Fruit fly (Drosophila melanogaster): ENCODE measurements around the gene CG8945.
A peak's percentile ranks its signal among the peaks of the same experiment; 100 is the strongest.

The CG8945 gene

DNA sequence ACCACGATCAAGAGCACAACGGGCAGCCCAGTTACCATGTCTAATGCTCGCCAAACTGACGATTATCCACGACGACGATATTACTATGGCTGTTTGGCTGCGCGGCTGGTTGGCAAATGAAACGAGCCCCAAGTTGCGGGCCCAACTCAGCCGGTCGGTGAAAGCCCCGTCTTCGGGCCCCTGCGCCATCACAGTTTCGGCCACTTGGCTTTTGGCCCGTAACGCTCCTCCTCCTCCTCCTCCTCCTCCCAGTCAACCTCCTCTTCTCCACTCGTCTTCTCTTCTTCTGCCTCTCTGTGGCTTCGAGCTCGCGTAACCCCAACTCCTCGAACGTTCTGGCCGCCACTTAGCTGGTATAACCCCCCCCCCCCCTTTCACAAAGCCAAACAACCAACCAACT is at the start of gene CG8945:
Gene CG8945 (minus strand): TSS at position 101 of the 400 bp plus-strand sequence.
- no peak for TF ChIP-seq noc (tag; optimal IDR thresholded peaks at IDR 0.05)

- no peak for TF ChIP-seq noc (tag; optimal IDR thresholded peaks at IDR 0.05)
Observed at dm6 chrX:17132685-17133084, 45.2 kb upstream of the CG8945 start.

DNA sequence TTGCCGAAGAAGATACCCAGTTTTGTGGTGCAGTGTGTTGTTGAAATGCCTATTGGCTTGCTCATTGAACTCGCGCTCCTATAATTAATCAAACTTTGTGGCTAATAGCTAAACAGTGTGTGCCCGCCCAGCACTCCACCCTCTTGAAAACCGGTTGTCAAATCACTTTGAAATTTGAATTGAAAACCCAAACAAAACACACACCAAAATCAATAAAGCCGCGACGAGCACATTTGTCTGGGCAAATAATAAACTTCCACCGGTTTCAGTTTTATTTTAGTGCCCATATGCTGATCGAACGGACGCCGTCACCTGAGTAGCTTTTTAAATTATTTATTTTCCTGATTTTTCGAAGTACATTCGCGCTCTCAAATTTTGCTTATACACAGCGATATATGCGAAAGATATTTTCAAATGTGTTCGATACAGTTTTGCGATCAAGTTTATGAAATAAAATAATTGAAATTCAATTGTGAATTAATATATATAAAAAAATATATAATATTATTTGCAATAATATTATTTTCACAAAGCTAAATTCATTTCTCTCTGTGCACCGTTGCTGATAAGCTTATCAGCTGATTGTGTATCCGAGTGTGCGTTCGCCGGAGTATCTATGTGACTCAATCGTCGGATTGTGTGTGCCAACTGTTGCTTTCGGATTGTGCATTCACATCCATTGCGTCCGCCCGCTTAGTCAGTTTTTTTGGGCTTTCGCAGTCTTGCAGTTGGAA is 42.4 kb upstream of the CG8945 start:
- TF ChIP-seq noc (tag; optimal IDR thresholded peaks at IDR 0.05) = peak; percentile 92

dm6 chrX:17125017-17125821 is 37.7 kb upstream of the CG8945 start:
- peak; percentile 62 for TF ChIP-seq noc (tag; optimal IDR thresholded peaks at IDR 0.05)

DNA sequence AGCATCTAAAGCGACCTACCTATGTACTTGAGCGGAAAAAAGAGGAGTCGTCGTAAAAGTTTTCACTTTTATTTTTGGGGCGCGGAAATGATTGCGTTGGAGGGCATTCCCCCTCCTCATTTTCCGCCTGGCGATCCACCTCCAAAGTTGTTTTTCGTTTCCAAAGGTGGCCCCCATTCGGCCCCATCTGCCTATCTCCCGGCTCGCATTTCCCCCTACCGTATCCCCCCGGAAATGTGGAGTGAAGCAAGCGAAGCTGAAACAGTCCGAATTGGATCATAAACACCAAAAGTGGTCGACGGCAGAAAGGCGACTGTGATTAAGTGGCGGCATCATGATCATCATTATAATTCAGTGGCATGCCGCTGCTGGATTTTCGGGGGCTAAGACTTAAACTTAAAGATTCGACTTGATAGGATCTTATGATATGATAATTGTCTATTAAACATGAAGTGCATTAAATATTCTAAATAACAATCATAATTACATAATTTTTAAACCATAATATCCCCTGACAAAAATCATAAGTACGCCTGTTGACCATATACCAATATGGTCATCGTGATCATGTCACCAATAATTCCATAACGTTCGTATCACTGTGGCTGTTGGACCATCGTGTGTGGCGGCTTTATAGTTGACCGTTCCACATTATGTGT is 36.2 kb upstream of the CG8945 start:
- peak; percentile 81 for TF ChIP-seq noc (tag; optimal IDR thresholded peaks at IDR 0.05)

DNA sequence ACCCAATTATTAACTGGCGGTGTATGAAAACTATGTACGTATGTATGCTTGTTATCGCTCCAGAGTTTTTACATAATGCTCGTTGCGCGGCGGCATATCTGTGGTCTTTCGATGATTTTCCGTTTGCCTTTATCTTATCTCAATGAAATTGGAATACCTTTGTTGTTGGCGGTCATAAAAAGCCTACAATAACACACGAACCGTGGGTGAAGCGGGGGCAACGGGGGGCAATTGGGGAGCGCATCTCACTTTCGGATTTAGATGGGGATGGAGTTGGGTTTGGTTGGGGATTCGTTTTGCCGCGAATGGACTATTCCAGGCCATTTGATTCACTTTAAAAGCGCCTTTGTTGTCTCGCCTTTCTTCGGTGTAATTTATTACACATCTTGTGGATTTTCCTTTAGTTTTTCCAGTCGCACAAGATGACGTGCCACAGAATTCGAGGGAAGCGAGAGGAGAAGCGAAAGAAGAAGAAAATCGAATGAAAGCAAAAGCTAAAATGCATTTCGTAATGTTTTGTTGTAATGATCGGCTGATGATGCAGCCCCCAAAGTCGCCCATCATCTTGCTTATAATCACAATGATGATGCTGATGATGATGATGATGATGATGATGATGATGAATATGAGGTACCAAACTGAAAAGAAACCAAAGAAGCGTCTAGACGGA is 35.1 kb upstream of the CG8945 start:
- TF ChIP-seq noc (tag; optimal IDR thresholded peaks at IDR 0.05) = no peak

DNA sequence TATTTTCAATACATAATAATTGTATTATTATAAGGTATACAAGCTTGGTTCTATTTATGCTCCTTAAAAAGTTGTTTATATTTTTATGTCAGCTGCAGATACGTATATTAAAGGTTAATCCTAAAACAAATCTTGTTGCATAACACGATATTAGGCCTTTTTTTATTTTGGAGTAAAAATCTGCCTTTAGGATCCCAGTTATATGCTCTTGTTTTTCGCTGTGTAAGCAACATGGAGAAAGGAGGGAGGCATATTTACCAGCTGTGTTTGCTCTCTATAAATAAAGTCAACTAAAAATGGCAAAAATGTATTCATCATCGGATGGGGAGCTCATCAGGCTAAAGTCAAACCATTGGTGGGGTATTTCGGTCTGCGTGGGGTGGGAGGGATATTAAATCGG is 34.1 kb upstream of the CG8945 start:
- peak; percentile 45 for TF ChIP-seq noc (tag; optimal IDR thresholded peaks at IDR 0.05)

dm6 chrX:17113324-17113723 is 25.8 kb upstream of the CG8945 start:
- no peak for TF ChIP-seq noc (tag; optimal IDR thresholded peaks at IDR 0.05)

- no peak for TF ChIP-seq noc (tag; optimal IDR thresholded peaks at IDR 0.05)
Observed at dm6 chrX:17111958-17112953, 24.8 kb upstream of the CG8945 start.

DNA sequence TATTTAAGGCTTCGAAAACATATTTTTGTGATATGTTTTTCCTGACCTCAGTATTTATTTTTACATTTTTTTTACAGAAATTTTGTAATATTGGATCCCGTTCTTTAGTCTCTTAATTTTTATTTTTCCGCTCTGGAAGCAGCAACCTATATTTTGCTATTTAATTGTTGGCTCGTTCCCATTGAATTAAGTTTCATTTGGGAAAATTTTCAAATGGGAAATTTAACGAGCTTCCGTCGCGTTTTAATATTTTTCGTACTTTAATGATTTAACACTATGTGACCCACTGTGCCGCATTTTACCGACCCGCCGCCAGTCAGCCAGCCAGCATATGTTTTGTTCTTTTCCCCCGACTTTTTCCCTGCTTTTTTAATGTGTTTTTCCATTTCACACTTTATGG is 23.8 kb upstream of the CG8945 start:
- TF ChIP-seq noc (tag; optimal IDR thresholded peaks at IDR 0.05) = no peak

DNA sequence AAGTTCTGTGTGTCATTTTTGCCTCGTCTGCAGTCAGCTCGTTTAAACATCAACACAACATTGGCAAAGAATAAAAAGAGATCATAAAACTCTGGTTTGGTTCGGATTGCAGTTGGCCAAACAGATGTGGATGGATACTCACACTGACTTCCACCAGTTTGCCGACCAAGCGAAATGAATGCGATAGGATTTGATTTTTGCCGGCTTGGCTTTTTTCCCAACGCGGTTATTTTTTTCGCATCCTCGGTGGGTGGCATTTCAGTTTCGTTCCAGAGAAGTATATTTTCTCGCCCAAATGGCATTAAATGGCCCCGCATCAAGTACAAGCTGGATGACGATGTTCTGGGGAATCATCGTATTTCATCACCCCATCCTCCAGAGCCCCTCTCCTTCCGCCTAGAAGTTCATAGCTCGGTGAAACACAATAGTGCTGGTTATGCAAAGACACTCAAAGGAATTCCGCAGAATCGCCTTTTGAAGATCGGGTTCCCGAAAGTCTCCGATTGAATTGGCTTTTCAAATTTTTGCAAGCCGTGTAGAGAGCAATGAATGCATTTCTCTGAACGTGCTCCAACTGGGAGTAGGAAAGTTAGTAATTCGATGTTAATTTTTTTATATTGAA is 23.2 kb upstream of the CG8945 start:
- no peak for TF ChIP-seq noc (tag; optimal IDR thresholded peaks at IDR 0.05)

- peak; percentile 22 for TF ChIP-seq noc (tag; optimal IDR thresholded peaks at IDR 0.05)
Observed at dm6 chrX:17109673-17110072, 22.2 kb upstream of the CG8945 start.

- no peak for TF ChIP-seq noc (tag; optimal IDR thresholded peaks at IDR 0.05)
Observed at dm6 chrX:17108000-17108399, 20.5 kb upstream of the CG8945 start.

- no peak for TF ChIP-seq noc (tag; optimal IDR thresholded peaks at IDR 0.05)
Observed at dm6 chrX:17107401-17107916, 20.0 kb upstream of the CG8945 start, which contains the start of gene CG5004. TSS of gene CG5004 (plus strand) at chrX:17107582.

Data from whole organism, larva.